Worm (Caenorhabditis elegans): Measurements from ENCODE around the gene nlp-59.

The nlp-59 gene

DNA sequence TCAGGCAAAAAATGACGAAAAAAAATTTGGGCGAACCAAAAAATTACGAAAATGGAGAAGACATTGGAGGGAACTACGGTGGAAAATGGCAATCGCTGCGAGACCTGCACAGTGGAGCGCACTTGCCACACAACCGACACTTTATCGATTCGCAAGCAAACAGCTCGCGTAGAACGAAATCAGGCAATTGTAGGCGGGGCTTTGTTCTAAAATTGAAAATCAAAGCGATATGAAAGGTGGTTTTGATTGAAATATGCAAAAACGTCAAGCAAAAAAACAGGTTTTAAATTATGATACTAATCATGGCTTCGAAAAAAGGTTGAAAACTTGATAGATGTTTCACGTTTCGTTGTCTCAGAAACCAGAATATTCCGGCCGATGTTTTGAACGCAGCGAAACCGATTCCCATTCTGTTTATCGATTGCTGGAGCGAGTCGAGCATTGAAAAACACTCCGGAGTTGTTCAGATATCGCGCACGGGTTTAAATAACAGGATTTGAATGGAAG is 31.0 kb downstream of the nlp-59 start, which contains the start of the genes fib-1 and mut-15 (continued):
- peak; percentile 40 for TF ChIP-seq cnd-1 (tag; optimal IDR thresholded peaks at IDR 0.05)

DNA sequence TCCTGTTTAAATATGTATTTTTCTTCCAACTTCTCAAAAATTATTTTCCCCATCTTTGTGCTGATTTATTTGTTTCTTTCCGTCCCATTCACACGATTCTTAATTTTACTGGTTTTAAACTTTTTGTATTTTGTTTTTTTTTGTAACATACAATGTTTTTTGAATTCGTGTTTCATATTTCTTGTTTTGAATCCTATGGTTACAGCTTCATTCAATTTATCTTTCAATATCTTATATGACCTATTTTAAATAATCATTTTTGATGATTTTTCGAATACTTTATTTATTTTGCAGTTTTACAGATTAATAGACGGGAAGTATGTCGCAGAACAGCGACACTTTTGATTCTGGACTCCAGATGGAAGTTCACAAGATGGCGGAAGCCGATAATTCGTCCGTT is 33.6 kb downstream of the nlp-59 start, which contains the start of gene hrde-2:
Gene hrde-2, plus strand, starts transcription at position 301 of the 400 bp plus-strand sequence.
- TF ChIP-seq lin-32 (GFP tag; optimal IDR thresholded peaks at IDR 0.05): no peak
- no peak for TF ChIP-seq ces-1 (GFP tag; optimal IDR thresholded peaks at IDR 0.05)
- no peak for TF ChIP-seq sem-2 (GFP tag; optimal IDR thresholded peaks at IDR 0.05)
- TF ChIP-seq nhr-28 (tag; optimal IDR thresholded peaks at IDR 0.05): no peak
- no peak for TF ChIP-seq nhr-76 (tag; optimal IDR thresholded peaks at IDR 0.05)
- no peak for TF ChIP-seq bed-3 (GFP tag; optimal IDR thresholded peaks at IDR 0.05)
- TF ChIP-seq sptf-1 (tag; optimal IDR thresholded peaks at IDR 0.05): no peak
- TF ChIP-seq mep-1 (tag; optimal IDR thresholded peaks at IDR 0.05): no peak
- TF ChIP-seq tbx-8 (GFP tag; optimal IDR thresholded peaks at IDR 0.05): no peak
- TF ChIP-seq lsy-2 (tag; optimal IDR thresholded peaks at IDR 0.05): no peak
- TF ChIP-seq mls-2 (tag; optimal IDR thresholded peaks at IDR 0.05): no peak

DNA sequence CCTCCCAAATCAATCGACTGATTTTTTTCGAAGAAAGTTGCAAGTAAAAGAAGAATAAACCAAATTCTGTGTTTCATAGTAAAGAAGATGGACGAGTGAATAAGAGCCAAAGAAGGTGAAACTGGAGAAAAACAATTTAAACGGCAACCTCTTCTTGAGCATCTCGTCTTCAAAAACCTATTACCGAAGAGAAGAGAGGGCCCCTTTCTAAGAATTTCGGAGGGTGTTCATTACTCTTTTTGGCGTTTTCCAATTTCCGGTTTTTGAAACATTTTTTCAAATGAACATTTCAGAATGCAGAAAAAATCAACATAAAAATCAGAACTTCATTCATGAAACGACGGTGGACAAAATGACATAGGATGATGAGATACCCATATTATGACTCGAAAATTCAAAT is 40.3 kb downstream of the nlp-59 start, which contains the start of gene nmr-2:
Gene nmr-2, minus strand, starts transcription at position 101 of the 400 bp plus-strand sequence.
- no peak for TF ChIP-seq lsy-2 (tag; optimal IDR thresholded peaks at IDR 0.05)
- TF ChIP-seq nhr-2 (tag; optimal IDR thresholded peaks at IDR 0.05): no peak
- no peak for TF ChIP-seq ham-2 (GFP tag; optimal IDR thresholded peaks at IDR 0.05)
- TF ChIP-seq drap-1 (GFP tag; optimal IDR thresholded peaks at IDR 0.05): no peak
- TF ChIP-seq unc-62 (GFP tag; optimal IDR thresholded peaks at IDR 0.05): no peak
- TF ChIP-seq nhr-76 (tag; optimal IDR thresholded peaks at IDR 0.05): no peak
- no peak for TF ChIP-seq unc-120 (tag; optimal IDR thresholded peaks at IDR 0.05; ENCODE audit: poor library complexity, severe bottlenecking)
- no peak for TF ChIP-seq nhr-12 (tag; optimal IDR thresholded peaks at IDR 0.05)
- no peak for TF ChIP-seq cnd-1 (tag; optimal IDR thresholded peaks at IDR 0.05)
- no peak for TF ChIP-seq zip-8 (tag; optimal IDR thresholded peaks at IDR 0.05)
- TF ChIP-seq sptf-1 (tag; optimal IDR thresholded peaks at IDR 0.05): no peak
- no peak for TF ChIP-seq lin-32 (GFP tag; optimal IDR thresholded peaks at IDR 0.05)

DNA sequence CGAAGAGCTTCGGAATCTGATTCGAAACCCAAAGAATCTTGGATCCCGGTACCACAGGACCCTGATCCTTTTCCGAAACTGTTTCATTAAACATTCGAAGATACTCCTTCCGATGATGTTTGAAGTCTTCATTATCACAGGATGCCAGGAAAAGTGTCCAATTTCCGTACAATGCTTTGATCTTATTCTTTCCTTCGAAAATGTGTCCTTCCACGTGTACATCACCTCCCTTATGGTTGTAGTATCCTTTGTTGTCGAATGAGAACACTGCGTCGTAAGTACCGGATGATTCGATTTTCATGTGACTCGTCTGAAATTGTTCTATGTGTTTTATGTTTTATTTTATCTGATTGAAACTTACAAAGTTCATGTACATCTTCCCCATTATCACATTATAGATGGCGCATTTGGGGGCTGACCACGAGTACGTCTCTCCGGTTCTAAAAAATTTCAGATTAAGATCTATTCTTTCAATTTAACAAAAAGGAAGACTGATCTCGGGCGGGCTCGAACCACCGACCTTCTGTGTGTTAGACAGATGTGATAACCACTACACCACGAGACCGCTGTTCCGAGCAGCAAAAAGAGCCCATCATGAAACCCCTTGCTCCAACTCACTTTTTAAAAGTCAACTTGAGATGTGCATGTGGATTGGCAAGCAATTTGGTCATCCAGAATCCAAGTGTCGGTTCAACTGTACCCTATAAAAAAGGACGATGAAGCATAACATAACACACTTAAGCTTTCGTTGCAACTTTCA is 41.5 kb downstream of the nlp-59 start:
- peak; percentile 10 for TF ChIP-seq sem-2 (GFP tag; optimal IDR thresholded peaks at IDR 0.05)
- TF ChIP-seq nhr-28 (tag; optimal IDR thresholded peaks at IDR 0.05): no peak

- TF ChIP-seq mab-5 (tag; optimal IDR thresholded peaks at IDR 0.05) (no peak), drap-1 (GFP tag; optimal IDR thresholded peaks at IDR 0.05) (no peak), lsy-2 (tag; optimal IDR thresholded peaks at IDR 0.05) (no peak)
These were observed 42.1 kb downstream of the nlp-59 start for ce11 chrV:15013328-15013727.

DNA sequence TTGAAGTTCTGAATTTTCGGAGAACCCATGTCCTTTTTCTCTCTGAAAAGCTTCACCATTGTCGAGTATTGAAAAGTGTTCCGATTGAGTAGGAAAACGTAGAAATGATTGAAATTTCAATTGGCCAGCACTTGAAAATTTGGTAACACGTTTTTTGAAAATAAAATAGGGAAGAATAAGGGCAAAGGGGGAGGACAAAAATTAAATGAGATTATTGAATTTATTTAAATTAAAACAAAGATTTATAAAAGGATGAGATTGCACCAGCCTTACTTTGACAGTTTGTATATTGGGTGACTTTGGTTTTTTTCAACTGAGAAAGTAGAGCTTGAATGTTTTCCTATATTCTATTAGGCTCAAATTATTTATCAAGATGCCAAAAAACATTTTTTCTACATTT is 42.9 kb downstream of the nlp-59 start, which contains the start of gene obr-2:
Gene obr-2, minus strand, starts transcription at position 101 of the 400 bp plus-strand sequence.
- TF ChIP-seq nhr-237 (tag; optimal IDR thresholded peaks at IDR 0.05) (no peak), nhr-28 (tag; optimal IDR thresholded peaks at IDR 0.05) (no peak), snpc-4 (tag; optimal IDR thresholded peaks at IDR 0.05) (no peak), mab-5 (tag; optimal IDR thresholded peaks at IDR 0.05) (no peak), unc-39 (tag; optimal IDR thresholded peaks at IDR 0.05) (no peak), ceh-39 (tag; optimal IDR thresholded peaks at IDR 0.05) (no peak), zip-8 (tag; optimal IDR thresholded peaks at IDR 0.05) (no peak), ceh-83 (GFP tag; optimal IDR thresholded peaks at IDR 0.05) (no peak), sem-2 (GFP tag; optimal IDR thresholded peaks at IDR 0.05) (no peak), nhr-2 (tag; optimal IDR thresholded peaks at IDR 0.05) (no peak), nhr-76 (tag; optimal IDR thresholded peaks at IDR 0.05) (no peak), drap-1 (GFP tag; optimal IDR thresholded peaks at IDR 0.05) (no peak), mep-1 (tag; optimal IDR thresholded peaks at IDR 0.05) (no peak), tbx-8 (GFP tag; optimal IDR thresholded peaks at IDR 0.05) (no peak)

ce11 chrV:15015799-15016198 is 44.6 kb downstream of the nlp-59 start:
- peak; percentile 6 for TF ChIP-seq unc-120 (tag; optimal IDR thresholded peaks at IDR 0.05; ENCODE audit: poor library complexity, severe bottlenecking)
- TF ChIP-seq ceh-43 (GFP tag; optimal IDR thresholded peaks at IDR 0.05): no peak
- no peak for TF ChIP-seq mls-2 (tag; optimal IDR thresholded peaks at IDR 0.05)
- no peak for TF ChIP-seq unc-39 (tag; optimal IDR thresholded peaks at IDR 0.05)
- no peak for TF ChIP-seq ceh-39 (tag; optimal IDR thresholded peaks at IDR 0.05)
